Worm (Caenorhabditis elegans) whole organism, L4 larva: Measurements from ENCODE around the gene srd-38.
A peak's percentile ranks its signal among the peaks of the same experiment; 100 is the strongest.

Experiments used
- F49E8.2 ChIP-seq: sonication (generic microtip); optimal IDR thresholded peaks from 2 replicates; lab custom pipeline; 2016; ENCODE audit warnings: missing compliant biosample characterization, mild to moderate bottlenecking, missing genetic modification characterization, borderline replicate concordance
- ZK546.5 ChIP-seq, 2 experiments: sonication (generic microtip); optimal IDR thresholded peaks; 2 replicates each; lab custom pipeline; 2017; ENCODE audit warnings: missing biosample characterization in 2 of 2, missing genetic modification characterization in 2 of 2
- aha-1 ChIP-seq: fragments of 150-350 bp; peaks from one replicate; lab custom pipeline; 2014; ENCODE audit warnings: missing biosample characterization, missing genetic modification characterization
- ceh-44 ChIP-seq: fragments of 200-800 bp; sonication (Bioruptor generic); IDR thresholded peaks from 2 replicates; pipeline ENCODE4 v1.3.6; 2022; ENCODE audit warnings: missing genetic modification reagents, missing genetic modification characterization, missing compliant biosample characterization
- dpl-1 ChIP-seq: fragments of 150-350 bp; optimal IDR thresholded peaks from 2 replicates; lab custom pipeline; 2014; ENCODE audit warnings: missing biosample characterization, missing genetic modification reagents, missing genetic modification characterization
- egl-27 ChIP-seq: sonication (generic microtip); optimal IDR thresholded peaks from 3 replicates; lab custom pipeline; 2017; ENCODE audit warnings: missing biosample characterization, missing genetic modification reagents, missing genetic modification characterization
- lsy-2 ChIP-seq, 2 experiments: fragments of 150-350 bp in 1 of 2; sonication (generic microtip) in 1 of 2; optimal IDR thresholded peaks; 2 replicates each; lab custom pipeline; 2014 to 2017; ENCODE audit warnings: missing biosample characterization in 2 of 2, missing genetic modification characterization in 2 of 2
- nhr-28 ChIP-seq: fragments of 150-350 bp; optimal IDR thresholded peaks from 2 replicates; lab custom pipeline; 2014; ENCODE audit warnings: missing biosample characterization, missing genetic modification characterization
- nhr-42 ChIP-seq: fragments of 200-800 bp; sonication (Bioruptor generic); IDR thresholded peaks from 2 replicates; pipeline ENCODE4 v1.3.6; 2022; ENCODE audit warnings: missing genetic modification characterization, missing compliant biosample characterization
- nhr-48 ChIP-seq: sonication (generic microtip); optimal IDR thresholded peaks from 2 replicates; lab custom pipeline; 2016; ENCODE audit warnings: mild to moderate bottlenecking, missing genetic modification characterization, missing compliant biosample characterization
- pha-4 ChIP-seq, 2 experiments: fragments of 150-350 bp in 1 of 2; fragments of 200-800 bp in 1 of 2; sonication (Bioruptor generic) in 1 of 2; IDR thresholded peaks in 1 of 2; optimal IDR thresholded peaks in 1 of 2; 2 replicates each; pipeline versions ENCODE4 v1.3.6 to Lab custom; 2014 to 2022; ENCODE audit warnings: missing genetic modification characterization in 2 of 2, missing genetic modification reagents in 2 of 2, missing biosample characterization in 1 of 2, missing compliant biosample characterization in 1 of 2
- unc-130 ChIP-seq: sonication (generic microtip); optimal IDR thresholded peaks from 2 replicates; lab custom pipeline; 2016; ENCODE audit warnings: missing genetic modification reagents, missing genetic modification characterization, missing compliant biosample characterization
- unc-62 ChIP-seq, 3 experiments: fragments of 150-350 bp in 1 of 3; sonication (generic microtip); optimal IDR thresholded peaks in 2 of 3; peaks in 1 of 3; 1 replicate in 1 of 3; 2 replicates in 2 of 3; lab custom pipeline; 2014 to 2017; ENCODE audit warnings: missing biosample characterization in 3 of 3, missing genetic modification characterization in 3 of 3, missing genetic modification reagents in 3 of 3, missing genotype in 1 of 3

DNA sequence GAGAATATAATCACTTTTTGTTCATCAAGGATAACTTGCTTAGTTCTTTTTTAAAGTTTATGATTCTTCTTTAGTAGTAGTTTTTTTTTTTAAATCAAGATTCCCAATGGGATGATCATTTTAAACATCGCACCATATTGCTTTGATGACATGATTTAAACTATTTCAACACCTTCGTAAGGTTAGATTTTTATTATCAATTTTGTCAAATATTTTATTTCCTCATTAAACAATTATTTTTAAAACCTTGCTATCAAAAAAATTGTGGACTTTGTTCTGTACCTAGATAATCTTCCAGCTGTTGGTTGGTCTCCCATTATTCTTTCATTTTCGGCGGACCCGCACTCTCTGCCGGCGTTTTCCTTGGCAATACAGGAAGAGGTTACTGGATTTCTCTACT is 39.8 kb downstream of the srd-38 start, which contains the start of gene sir-2.3:
- TF ChIP-seq aha-1 = peak; percentile 40
- TF ChIP-seq egl-27 (tag; lab: Kevin White, UChicago) = no peak
- TF ChIP-seq unc-62 (GFP tag; optimal IDR thresholded peaks at IDR 0.05 in 1 of 2; lab: Kevin White, UChicago) = no peak
- no peak for TF ChIP-seq unc-62 (tag; optimal IDR thresholded peaks at IDR 0.05; lab: Kevin White, UChicago)
- no peak for TF ChIP-seq ZK546.5 (tag; optimal IDR thresholded peaks at IDR 0.05; lab: Kevin White, UChicago)
- no peak for TF ChIP-seq nhr-42 (GFP tag; lab: Robert Waterston, UW)
- TF ChIP-seq dpl-1 = no peak
- no peak for TF ChIP-seq lsy-2 (tag; optimal IDR thresholded peaks at IDR 0.05; lab: Kevin White, UChicago)
- TF ChIP-seq ceh-44 (GFP tag; lab: Robert Waterston, UW) = no peak
- no peak for TF ChIP-seq nhr-28
- no peak for TF ChIP-seq nhr-48 (tag; lab: Kevin White, UChicago)
- no peak for TF ChIP-seq unc-130 (GFP tag; lab: Kevin White, UChicago)
- no peak for TF ChIP-seq F49E8.2 (tag; lab: Kevin White, UChicago)
- no peak for TF ChIP-seq pha-4 (GFP tag; IDR thresholded peaks at IDR 0.05; lab: Robert Waterston, UW)
- no peak for TF ChIP-seq pha-4 (tag; optimal IDR thresholded peaks at IDR 0.05; lab: Kevin White, UChicago)
